Worm (Caenorhabditis elegans): ENCODE results near the gene fars-2.

DNA sequence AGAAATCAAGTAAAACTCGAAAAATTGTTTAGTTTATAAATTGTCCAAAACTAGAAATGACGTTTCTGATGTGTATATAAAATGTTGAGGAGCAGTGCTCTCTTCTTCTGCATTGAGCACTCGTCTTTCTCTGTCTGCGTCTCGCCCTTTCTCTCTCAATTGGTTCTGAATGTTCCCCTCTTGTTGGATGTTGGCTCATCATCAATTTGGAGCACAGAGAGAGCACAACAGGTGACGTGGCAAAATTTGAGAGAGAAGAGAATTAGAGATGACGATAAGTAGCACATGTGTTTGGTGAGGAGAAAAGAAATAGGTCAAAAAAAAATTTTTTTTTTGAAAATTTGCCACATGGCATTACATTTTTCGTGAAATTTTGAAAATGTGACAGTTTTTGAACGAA is 9.7 kb downstream of the fars-2 start:
- TF ChIP-seq Y95B8A.8 (GFP tag; IDR thresholded peaks at IDR 0.05), result no peak
- no peak for TF ChIP-seq K11D2.4 (GFP tag; IDR thresholded peaks at IDR 0.05)
- TF ChIP-seq madf-3 (GFP tag; IDR thresholded peaks at IDR 0.05), result no peak
- no peak for TF ChIP-seq Y67H2A.10 (GFP tag; conservative IDR thresholded peaks at IDR 0.05)
- TF ChIP-seq F57A8.1 (GFP tag; optimal IDR thresholded peaks at IDR 0.05), result no peak
- no peak for TF ChIP-seq unc-130 (GFP tag; optimal IDR thresholded peaks at IDR 0.05)
